Fruit fly (Drosophila melanogaster) whole organism, pupa: Measurements from ENCODE around the gene CG17065.

Source experiments
- CG10348 ChIP-seq: fragments of 200-800 bp; sonication (Bioruptor generic); IDR thresholded peaks from 2 replicates; pipeline ENCODE4 v1.3.6; 2022; ENCODE audit warnings: missing biosample characterization, missing genetic modification characterization
- CG12605 ChIP-seq: fragments of 200-800 bp; sonication (Bioruptor generic); IDR thresholded peaks from 2 replicates; pipeline ENCODE4 v1.3.6; 2022; ENCODE audit warnings: missing biosample characterization, missing genetic modification characterization
- CG13204 ChIP-seq: fragments of 200-800 bp; sonication (Bioruptor generic); optimal IDR thresholded peaks from 2 replicates; lab custom pipeline; 2018; ENCODE audit warnings: missing biosample characterization, mild to moderate bottlenecking, missing genetic modification characterization, moderate library complexity
- CG14655 ChIP-seq: fragments of 200-800 bp; sonication (Bioruptor generic); optimal IDR thresholded peaks from 3 replicates; lab custom pipeline; 2017; ENCODE audit warnings: mild to moderate bottlenecking, missing biosample characterization, missing genetic modification reagents, missing genetic modification characterization
- CG15710 ChIP-seq: fragments of 200-800 bp; sonication (Bioruptor generic); optimal IDR thresholded peaks from 2 replicates; lab custom pipeline; 2018; ENCODE audit warnings: missing biosample characterization, mild to moderate bottlenecking, missing genetic modification characterization, moderate library complexity
- CG17806 ChIP-seq: fragments of 200-800 bp; sonication (Bioruptor generic); optimal IDR thresholded peaks from 2 replicates; lab custom pipeline; 2018; ENCODE audit warnings: missing biosample characterization, mild to moderate bottlenecking, missing genetic modification characterization, moderate library complexity
- CG32121 ChIP-seq: fragments of 200-800 bp; sonication (Bioruptor generic); IDR thresholded peaks from 2 replicates; pipeline ENCODE4 v1.3.6; 2022; ENCODE audit warnings: missing biosample characterization, missing genetic modification characterization
- CG34367 ChIP-seq: fragments of 200-800 bp; sonication (Bioruptor generic); optimal IDR thresholded peaks from 2 replicates; lab custom pipeline; 2018; ENCODE audit warnings: missing biosample characterization, mild to moderate bottlenecking, missing genetic modification characterization
- CG4496 ChIP-seq: fragments of 200-800 bp; sonication (Bioruptor generic); IDR thresholded peaks from 3 replicates; pipeline ENCODE4 v1.3.6; 2022; ENCODE audit warnings: missing biosample characterization, missing genetic modification characterization
- CG8159 ChIP-seq: fragments of 200-800 bp; sonication (Bioruptor generic); optimal IDR thresholded peaks from 3 replicates; lab custom pipeline; 2018; ENCODE audit warnings: missing biosample characterization, mild to moderate bottlenecking, missing genetic modification characterization, moderate library complexity
- CG8301 ChIP-seq: fragments of 200-800 bp; sonication (Bioruptor generic); optimal IDR thresholded peaks from 2 replicates; lab custom pipeline; 2018; ENCODE audit warnings: missing biosample characterization, mild to moderate bottlenecking, missing genetic modification characterization
- CG9948 ChIP-seq: fragments of 200-800 bp; sonication (Bioruptor generic); optimal IDR thresholded peaks from 2 replicates; lab custom pipeline; 2018; ENCODE audit warnings: missing biosample characterization, mild to moderate bottlenecking, missing genetic modification characterization, moderate library complexity
- D1 ChIP-seq: fragments of 200-800 bp; sonication (Bioruptor generic); optimal IDR thresholded peaks from 2 replicates; lab custom pipeline; 2018; ENCODE audit warnings: missing biosample characterization, mild to moderate bottlenecking, missing genetic modification characterization, moderate library complexity
- EcR ChIP-seq: fragments of 200-800 bp; sonication (Bioruptor generic); optimal IDR thresholded peaks from 3 replicates; lab custom pipeline; 2019; ENCODE audit warnings: missing biosample characterization, missing genetic modification characterization, mild to moderate bottlenecking, moderate library complexity, missing genetic modification reagents
- Ets98B ChIP-seq: fragments of 200-800 bp; sonication (Bioruptor generic); IDR thresholded peaks from 2 replicates; pipeline ENCODE4 v1.3.6; 2022; ENCODE audit warnings: missing biosample characterization, missing genetic modification characterization
- Pif1A ChIP-seq: fragments of 200-800 bp; sonication (Bioruptor generic); optimal IDR thresholded peaks from 3 replicates; lab custom pipeline; 2016; ENCODE audit warnings: missing biosample characterization, missing genetic modification characterization
- Pif1B ChIP-seq: fragments of 200-800 bp; sonication (Bioruptor generic); optimal IDR thresholded peaks from 3 replicates; lab custom pipeline; 2016; ENCODE audit warnings: missing biosample characterization, missing genetic modification characterization
- Snoo ChIP-seq: fragments of 200-800 bp; sonication (Bioruptor generic); optimal IDR thresholded peaks from 3 replicates; lab custom pipeline; 2017; ENCODE audit warnings: missing biosample characterization, mild to moderate bottlenecking, missing genetic modification characterization, inconsistent platforms
- fd96Ca ChIP-seq: fragments of 200-800 bp; sonication (Bioruptor generic); IDR thresholded peaks from 3 replicates; pipeline ENCODE4 v1.3.6; 2022; ENCODE audit warnings: missing biosample characterization, missing genetic modification characterization
- gl ChIP-seq: fragments of 200-800 bp; sonication (Bioruptor generic); optimal IDR thresholded peaks from 2 replicates; lab custom pipeline; 2018; ENCODE audit warnings: missing biosample characterization, mild to moderate bottlenecking, missing genetic modification characterization
- rn ChIP-seq: fragments of 200-800 bp; sonication (Bioruptor generic); IDR thresholded peaks from 2 replicates; pipeline ENCODE4 v1.3.6; 2022; ENCODE audit warnings: missing biosample characterization, missing genetic modification characterization

CG17065 gene

dm6 chrX:20247710-20248109 is 9.3 kb downstream of the CG17065 start:
- TF ChIP-seq rn (0 out of 2 replicates have a peak, but pooled peaks have one; percentile 16), CG9948 (tag; lab: Kevin White, UChicago) (peak; percentile 42), CG10348 (GFP tag; lab: Robert Waterston, UW) (no peak), CG8301 (tag; lab: Kevin White, UChicago) (peak; percentile 2), CG34367 (tag; lab: Kevin White, UChicago) (peak; percentile 3), CG4496 (GFP tag; lab: Robert Waterston, UW) (peak; percentile 61; the same call in 2 of the 3 replicates), CG8159 (tag; lab: Kevin White, UChicago) (peak; percentile 3), D1 (tag; lab: Kevin White, UChicago) (no peak), CG12605 (GFP tag; lab: Robert Waterston, UW) (peak; percentile 24; the same call in 1 of the 2 replicates), CG14655 (no peak), Ets98B (GFP tag; lab: Robert Waterston, UW) (peak; percentile 38; the same call in 1 of the 2 replicates), CG15710 (tag; lab: Kevin White, UChicago) (peak; percentile 39), fd96Ca (GFP tag; lab: Robert Waterston, UW) (peak; percentile 71; the same call in 2 of the 3 replicates), CG17806 (tag; lab: Kevin White, UChicago) (peak; percentile 27), Snoo (tag; lab: Kevin White, UChicago) (no peak)

dm6 chrX:20245218-20245863 is 11.7 kb downstream of the CG17065 start:
- no peak for TF ChIP-seq CG13204 (GFP tag; lab: Kevin White, UChicago)

- TF ChIP-seq CG8301 (tag; lab: Kevin White, UChicago) (no peak), Ets98B (GFP tag; lab: Robert Waterston, UW) (peak; percentile 62), D1 (tag; lab: Kevin White, UChicago) (no peak), CG34367 (tag; lab: Kevin White, UChicago) (no peak), Pif1B (GFP tag; lab: Kevin White, UChicago) (no peak), gl (tag; lab: Kevin White, UChicago) (no peak), rn (peak; percentile 39; the same call in 1 of the 2 replicates), CG32121 (GFP tag; lab: Robert Waterston, UW) (peak; percentile 79), Pif1A (GFP tag; lab: Kevin White, UChicago) (peak; percentile 30), EcR (GFP tag; lab: Kevin White, UChicago) (no peak), CG14655 (no peak), CG4496 (GFP tag; lab: Robert Waterston, UW) (peak; percentile 75; the same call in 2 of the 3 replicates), CG13204 (GFP tag; lab: Kevin White, UChicago) (no peak), fd96Ca (GFP tag; lab: Robert Waterston, UW) (peak; percentile 67; the same call in 2 of the 3 replicates), CG8159 (tag; lab: Kevin White, UChicago) (no peak), CG9948 (tag; lab: Kevin White, UChicago) (no peak), CG12605 (GFP tag; lab: Robert Waterston, UW) (peak; percentile 80), Snoo (tag; lab: Kevin White, UChicago) (peak; percentile 62), CG17806 (tag; lab: Kevin White, UChicago) (no peak)
Observed at dm6 chrX:20244278-20244677, 12.7 kb downstream of the CG17065 start, which contains the start of gene Peritrophin-A. Gene Peritrophin-A (plus strand): TSS chrX:20244647.

- TF ChIP-seq gl (tag; lab: Kevin White, UChicago) (no peak), CG9948 (tag; lab: Kevin White, UChicago) (no peak)
Observed at dm6 chrX:20243274-20243839, 13.6 kb downstream of the CG17065 start.

dm6 chrX:20240518-20241186 is 16.3 kb downstream of the CG17065 start:
- TF ChIP-seq CG14655 (no peak), CG9948 (tag; lab: Kevin White, UChicago) (no peak), CG34367 (tag; lab: Kevin White, UChicago) (no peak), EcR (GFP tag; lab: Kevin White, UChicago) (no peak), CG15710 (tag; lab: Kevin White, UChicago) (no peak), CG10348 (GFP tag; lab: Robert Waterston, UW) (no peak), fd96Ca (GFP tag; lab: Robert Waterston, UW) (no peak), Pif1A (GFP tag; lab: Kevin White, UChicago) (no peak), gl (tag; lab: Kevin White, UChicago) (no peak), Ets98B (GFP tag; lab: Robert Waterston, UW) (no peak), CG8159 (tag; lab: Kevin White, UChicago) (no peak), D1 (tag; lab: Kevin White, UChicago) (no peak), CG17806 (tag; lab: Kevin White, UChicago) (no peak)

dm6 chrX:20239608-20239941 is 17.4 kb downstream of the CG17065 start, which contains the start of gene obst-A:
Gene obst-A (plus strand): TSS chrX:20239855.
- TF ChIP-seq Ets98B (GFP tag; lab: Robert Waterston, UW) (peak; percentile 35; the same call in 1 of the 2 replicates), CG32121 (GFP tag; lab: Robert Waterston, UW) (peak; percentile 11; the same call in 1 of the 2 replicates), CG4496 (GFP tag; lab: Robert Waterston, UW) (0 out of 3 replicates have a peak, but pooled peaks have one; percentile 53), CG34367 (tag; lab: Kevin White, UChicago) (no peak), EcR (GFP tag; lab: Kevin White, UChicago) (peak; percentile 60), Snoo (tag; lab: Kevin White, UChicago) (no peak), CG17806 (tag; lab: Kevin White, UChicago) (no peak)
- TF ChIP-seq, all 21 proteins: peak for 4
